Worm (Caenorhabditis elegans): ENCODE measurements around the gene Y42A5A.1.

ce11 chrV:11063115-11063514, 24.6 kb upstream of the Y42A5A.1 start, which contains the start of gene T04C12.9:
- TF ChIP-seq flt-1 (GFP tag; IDR thresholded peaks at IDR 0.05) (no peak), ref-1 (GFP tag; conservative IDR thresholded peaks at IDR 0.05) (no peak), med-1 (GFP tag; optimal IDR thresholded peaks at IDR 0.05; ENCODE audit: insufficient read depth) (no peak), ztf-29 (GFP tag; IDR thresholded peaks at IDR 0.05) (no peak), tab-1 (GFP tag; IDR thresholded peaks at IDR 0.05) (no peak), klf-2 (GFP tag; conservative IDR thresholded peaks at IDR 0.05) (no peak)
